Fruit fly (Drosophila melanogaster): ENCODE data around the gene EndoGI.

- no peak for TF ChIP-seq CG12768 (GFP tag; optimal IDR thresholded peaks at IDR 0.05)
- no peak for TF ChIP-seq kay (GFP tag; ENCODE audit: borderline replicate concordance)
- no peak for TF ChIP-seq Hr96 (GFP tag; optimal IDR thresholded peaks at IDR 0.05)
- no peak for TF ChIP-seq Clk (GFP tag; optimal IDR thresholded peaks at IDR 0.05)
- TF ChIP-seq CG7045 (GFP tag; optimal IDR thresholded peaks at IDR 0.05), result no peak
- TF ChIP-seq CG1620 (GFP tag; optimal IDR thresholded peaks at IDR 0.05), result no peak
- TF ChIP-seq CG14711 (tag; optimal IDR thresholded peaks at IDR 0.05), result no peak
- no peak for TF ChIP-seq ovo (GFP tag; optimal IDR thresholded peaks at IDR 0.05)
- TF ChIP-seq cic (GFP tag; optimal IDR thresholded peaks at IDR 0.05), result no peak
Measured at dm6 chr2L:16275177-16275808, 17.8 kb downstream of the EndoGI start.
